Worm (Caenorhabditis elegans): ENCODE measurements around the gene F14F7.5.

DNA sequence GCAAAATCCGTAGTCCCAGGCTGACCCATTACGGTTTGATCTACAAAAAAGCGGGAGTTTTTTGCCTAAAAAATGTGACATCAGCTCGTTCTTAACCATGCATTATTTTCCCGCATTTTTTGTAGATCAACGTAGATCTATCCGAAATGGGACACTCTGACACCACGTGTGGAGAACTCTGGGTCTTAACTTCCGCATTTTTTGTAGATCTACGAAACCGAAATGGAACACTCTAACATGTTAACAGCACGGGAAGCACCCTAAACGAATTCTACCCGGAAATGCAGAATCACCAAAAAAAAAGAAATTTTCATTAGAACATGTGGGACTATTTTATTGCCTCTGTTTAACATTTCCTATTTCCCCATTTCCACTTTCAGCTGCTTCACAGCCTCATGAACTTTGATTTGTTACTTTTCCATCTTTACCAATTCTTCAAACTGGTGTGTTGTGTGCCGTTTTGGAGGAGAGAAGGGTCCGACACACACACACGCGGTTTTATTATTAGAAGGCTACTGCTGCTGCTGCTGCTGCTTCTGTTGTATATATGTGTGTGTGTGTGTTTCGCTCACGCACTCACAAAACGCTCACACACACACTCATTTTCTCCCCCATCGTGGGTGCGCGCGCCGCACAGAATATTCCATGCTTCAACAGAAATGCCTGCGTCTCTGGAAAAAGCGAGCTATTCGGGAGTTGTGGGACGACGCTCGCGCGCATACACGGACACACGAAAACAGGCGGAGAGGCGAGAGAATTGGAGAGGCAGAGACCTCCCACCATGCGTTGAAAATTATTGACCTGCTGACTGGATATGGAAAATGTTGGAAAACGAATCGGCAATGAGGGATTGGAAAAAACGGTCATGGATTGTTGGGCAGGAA, 36.3 kb downstream of the F14F7.5 start:
- no peak for TF ChIP-seq lin-39 (tag; optimal IDR thresholded peaks at IDR 0.05)
- no peak for TF ChIP-seq pag-3 (tag; optimal IDR thresholded peaks at IDR 0.05; ENCODE audit: borderline replicate concordance, insufficient read depth)
- no peak for TF ChIP-seq aha-1 (tag; optimal IDR thresholded peaks at IDR 0.05)
- TF ChIP-seq unc-62 (GFP tag; optimal IDR thresholded peaks at IDR 0.05): no peak
- TF ChIP-seq efl-3 (GFP tag; optimal IDR thresholded peaks at IDR 0.05): no peak
- no peak for TF ChIP-seq nhr-76 (tag; optimal IDR thresholded peaks at IDR 0.05)
- peak; percentile 85 for TF ChIP-seq tbx-2 (tag; optimal IDR thresholded peaks at IDR 0.05)
- peak; percentile 20 for TF ChIP-seq elt-2 (tag; optimal IDR thresholded peaks at IDR 0.05)

Data from whole organism, L1 larva.